Fruit fly (Drosophila melanogaster) whole organism, prepupa: Measurements from ENCODE around the gene RpL24-like.

Source experiments
- Blimp-1 ChIP-seq: fragments of 200-800 bp; sonication (Bioruptor generic); optimal IDR thresholded peaks from 3 replicates; lab custom pipeline; 2017; ENCODE audit warnings: missing biosample characterization, missing genetic modification characterization, mild to moderate bottlenecking, moderate library complexity, missing genetic modification reagents
- CG10631 ChIP-seq: fragments of 200-800 bp; sonication (Bioruptor generic); optimal IDR thresholded peaks from 2 replicates; lab custom pipeline; 2016; ENCODE audit warnings: missing biosample characterization, missing genetic modification characterization
- CG10669 ChIP-seq: fragments of 200-800 bp; sonication (Bioruptor generic); optimal IDR thresholded peaks from 3 replicates; lab custom pipeline; 2018; ENCODE audit warnings: missing biosample characterization, mild to moderate bottlenecking, missing genetic modification characterization, moderate library complexity
- CG11294 ChIP-seq: fragments of 200-800 bp; sonication (Bioruptor generic); IDR thresholded peaks from 2 replicates; pipeline ENCODE4 v1.3.6; 2022; ENCODE audit warnings: missing biosample characterization, missing genetic modification characterization
- CG11902 ChIP-seq: fragments of 200-800 bp; sonication (Bioruptor generic); optimal IDR thresholded peaks from 3 replicates; lab custom pipeline; 2016; ENCODE audit warnings: missing biosample characterization, missing genetic modification characterization
- CG15336 ChIP-seq: fragments of 200-800 bp; sonication (Bioruptor generic); IDR thresholded peaks from 2 replicates; pipeline ENCODE4 v1.3.6; 2022; ENCODE audit warnings: missing biosample characterization, missing genetic modification characterization
- CG32006 ChIP-seq: fragments of 200-800 bp; sonication (Bioruptor generic); optimal IDR thresholded peaks from 3 replicates; lab custom pipeline; 2017; ENCODE audit warnings: missing biosample characterization, mild to moderate bottlenecking, missing genetic modification characterization
- CG34406 ChIP-seq: fragments of 200-800 bp; sonication (Bioruptor generic); optimal IDR thresholded peaks from 3 replicates; lab custom pipeline; 2016; ENCODE audit warnings: missing biosample characterization, missing genetic modification characterization
- CG3919 ChIP-seq: fragments of 200-800 bp; sonication (Bioruptor generic); optimal IDR thresholded peaks from 3 replicates; lab custom pipeline; 2016; ENCODE audit warnings: missing biosample characterization, missing genetic modification characterization
- CG4318 ChIP-seq: fragments of 200-800 bp; sonication (Bioruptor generic); optimal IDR thresholded peaks from 3 replicates; lab custom pipeline; 2017; ENCODE audit warnings: missing biosample characterization, mild to moderate bottlenecking, missing genetic modification characterization
- CG6276 ChIP-seq: fragments of 200-800 bp; sonication (Bioruptor generic); optimal IDR thresholded peaks from 2 replicates; lab custom pipeline; 2017; ENCODE audit warnings: missing biosample characterization, mild to moderate bottlenecking, missing genetic modification characterization
- CG6808 ChIP-seq: fragments of 200-800 bp; sonication (Bioruptor generic); optimal IDR thresholded peaks from 3 replicates; lab custom pipeline; 2017; ENCODE audit warnings: missing biosample characterization, missing genetic modification characterization, mild to moderate bottlenecking, moderate library complexity, missing genetic modification reagents
- CG7368 ChIP-seq: fragments of 200-800 bp; sonication (Bioruptor generic); optimal IDR thresholded peaks from 3 replicates; lab custom pipeline; 2016; ENCODE audit warnings: missing biosample characterization, missing genetic modification characterization
- CG9139 ChIP-seq: fragments of 200-800 bp; sonication (Bioruptor generic); optimal IDR thresholded peaks from 3 replicates; lab custom pipeline; 2017; ENCODE audit warnings: missing biosample characterization, mild to moderate bottlenecking, missing genetic modification characterization
- Eip75B ChIP-seq: fragments of 200-800 bp; sonication (Bioruptor generic); optimal IDR thresholded peaks from 3 replicates; lab custom pipeline; 2016; ENCODE audit warnings: missing biosample characterization, missing genetic modification characterization
- Eip78C ChIP-seq: fragments of 200-800 bp; sonication (Bioruptor generic); peaks from one replicate; lab custom pipeline; 2016; ENCODE audit warnings: missing biosample characterization, missing genetic modification characterization
- Eip93F ChIP-seq: fragments of 200-800 bp; sonication (Bioruptor generic); optimal IDR thresholded peaks from 2 replicates; lab custom pipeline; 2016; ENCODE audit warnings: missing biosample characterization, mild to moderate bottlenecking, missing genetic modification characterization
- Ets21C ChIP-seq: fragments of 200-800 bp; sonication (Bioruptor generic); optimal IDR thresholded peaks from 3 replicates; lab custom pipeline; 2016; ENCODE audit warnings: missing biosample characterization, missing genetic modification characterization
- Ets96B ChIP-seq: fragments of 200-800 bp; optimal IDR thresholded peaks from 2 replicates; lab custom pipeline; 2019; ENCODE audit warnings: missing biosample characterization, mild to moderate bottlenecking, missing genetic modification characterization, moderate library complexity
- Gug ChIP-seq: fragments of 200-800 bp; sonication (Bioruptor generic); IDR thresholded peaks from 2 replicates; pipeline ENCODE4 v1.3.6; 2022; ENCODE audit warnings: missing biosample characterization, missing genetic modification characterization
- Hr38 ChIP-seq: sonication (Bioruptor generic); optimal IDR thresholded peaks from 2 replicates; lab custom pipeline; 2016; ENCODE audit warnings: missing biosample characterization, missing genetic modification characterization
- Hr4 ChIP-seq: fragments of 200-800 bp; sonication (Bioruptor generic); optimal IDR thresholded peaks from 3 replicates; lab custom pipeline; 2016; ENCODE audit warnings: missing biosample characterization, missing genetic modification characterization
- Lpt ChIP-seq: fragments of 200-800 bp; sonication (Bioruptor generic); optimal IDR thresholded peaks from 3 replicates; lab custom pipeline; 2016; ENCODE audit warnings: missing biosample characterization, missing genetic modification characterization
- Met ChIP-seq: fragments of 200-800 bp; sonication (Bioruptor generic); optimal IDR thresholded peaks from 3 replicates; lab custom pipeline; 2016; ENCODE audit warnings: missing biosample characterization, missing genetic modification characterization
- Sox102F ChIP-seq: fragments of 200-800 bp; sonication (Bioruptor generic); optimal IDR thresholded peaks from 2 replicates; lab custom pipeline; 2016; ENCODE audit warnings: missing biosample characterization, mild to moderate bottlenecking, missing genetic modification characterization
- Sox14 ChIP-seq: fragments of 200-800 bp; sonication (Bioruptor generic); optimal IDR thresholded peaks from 3 replicates; lab custom pipeline; 2016; ENCODE audit warnings: missing biosample characterization, missing genetic modification characterization
- Sox15 ChIP-seq: fragments of 200-800 bp; sonication (Bioruptor generic); optimal IDR thresholded peaks from 3 replicates; lab custom pipeline; 2016; ENCODE audit warnings: missing biosample characterization, missing genetic modification characterization
- achi ChIP-seq: fragments of 200-800 bp; sonication (Bioruptor generic); optimal IDR thresholded peaks from 3 replicates; lab custom pipeline; 2016; ENCODE audit warnings: missing biosample characterization, missing genetic modification characterization
- dsx ChIP-seq: fragments of 200-800 bp; optimal IDR thresholded peaks from 3 replicates; lab custom pipeline; 2019; ENCODE audit warnings: missing biosample characterization, mild to moderate bottlenecking, missing genetic modification characterization, moderate library complexity; ENCODE audit not compliant: poor library complexity, severe bottlenecking
- eg ChIP-seq: fragments of 200-800 bp; sonication (Bioruptor generic); IDR thresholded peaks from 3 replicates; pipeline ENCODE4 v1.3.6; 2022; ENCODE audit warnings: missing biosample characterization, missing genetic modification characterization
- fd59A ChIP-seq: fragments of 200-800 bp; sonication (Bioruptor generic); optimal IDR thresholded peaks from 2 replicates; lab custom pipeline; 2017; ENCODE audit warnings: missing biosample characterization, mild to moderate bottlenecking, missing genetic modification characterization, missing genetic modification reagents
- fkh ChIP-seq: fragments of 200-800 bp; sonication (Bioruptor generic); optimal IDR thresholded peaks from 3 replicates; lab custom pipeline; 2017; ENCODE audit warnings: missing biosample characterization, mild to moderate bottlenecking, missing genetic modification characterization, moderate library complexity
- lz ChIP-seq: fragments of 200-800 bp; sonication (Bioruptor generic); optimal IDR thresholded peaks from 3 replicates; lab custom pipeline; 2016; ENCODE audit warnings: missing biosample characterization, missing genetic modification characterization
- net ChIP-seq: fragments of 200-800 bp; sonication (Bioruptor generic); optimal IDR thresholded peaks from 3 replicates; lab custom pipeline; 2016; ENCODE audit warnings: missing biosample characterization, missing genetic modification characterization
- pdm3 ChIP-seq: fragments of 200-800 bp; sonication (Bioruptor generic); optimal IDR thresholded peaks from 3 replicates; lab custom pipeline; 2016; ENCODE audit warnings: missing biosample characterization, missing genetic modification characterization
- ss ChIP-seq, 2 experiments: fragments of 200-800 bp; sonication (Bioruptor generic); optimal IDR thresholded peaks; 2 replicates in 1 of 2; 3 replicates in 1 of 2; lab custom pipeline; 2017 to 2018; ENCODE audit warnings: mild to moderate bottlenecking in 2 of 2, missing biosample characterization in 2 of 2, missing genetic modification characterization in 2 of 2, moderate library complexity in 1 of 2
- svp ChIP-seq: fragments of 200-800 bp; sonication (Bioruptor generic); peaks from one replicate; lab custom pipeline; 2016; ENCODE audit warnings: missing biosample characterization, missing genetic modification characterization
- topi ChIP-seq: fragments of 200-800 bp; sonication (Bioruptor generic); optimal IDR thresholded peaks from 3 replicates; lab custom pipeline; 2016; ENCODE audit warnings: missing biosample characterization, missing genetic modification characterization

The RpL24-like gene

DNA sequence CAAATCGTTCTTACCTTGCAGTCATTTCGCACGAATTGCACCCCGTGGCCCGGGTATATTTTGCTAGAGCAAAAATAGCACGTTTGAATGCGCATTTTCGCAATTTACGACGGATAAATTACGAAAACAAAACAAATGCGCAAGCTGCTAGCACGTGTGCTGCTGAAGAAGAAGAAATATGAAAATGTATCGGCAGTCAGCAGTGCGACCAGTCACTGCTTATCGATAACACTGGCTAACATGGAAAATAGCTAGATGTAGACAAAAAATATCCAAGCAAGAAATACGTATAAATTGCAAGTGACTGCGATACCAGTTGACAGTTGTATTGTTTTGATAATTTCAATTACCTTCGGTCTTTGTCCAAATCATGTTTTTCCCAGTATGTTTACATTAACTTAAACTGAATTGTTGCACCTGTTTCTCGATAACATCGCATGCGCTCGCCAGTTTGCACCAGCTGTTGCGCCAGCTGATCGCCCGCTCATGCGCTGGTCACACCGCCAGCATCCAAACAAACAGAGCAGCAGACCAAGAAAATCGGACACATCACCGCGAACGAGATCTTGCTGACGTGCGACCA, at the start of gene RpL24-like, which contains the start of gene CG5276:
Gene RpL24-like (minus strand): TSS at position 188 of the 583 bp plus-strand sequence.
Gene CG5276 (plus strand): TSS at position 344 of the 583 bp plus-strand sequence.
- TF ChIP-seq CG32006 (GFP tag; lab: Kevin White, UChicago) (no peak), pdm3 (GFP tag; lab: Kevin White, UChicago) (no peak), Sox14 (GFP tag; lab: Kevin White, UChicago) (peak; percentile 25), fkh (GFP tag; lab: Kevin White, UChicago) (peak; percentile 84), Gug (GFP tag; lab: Robert Waterston, UW) (no peak)

DNA sequence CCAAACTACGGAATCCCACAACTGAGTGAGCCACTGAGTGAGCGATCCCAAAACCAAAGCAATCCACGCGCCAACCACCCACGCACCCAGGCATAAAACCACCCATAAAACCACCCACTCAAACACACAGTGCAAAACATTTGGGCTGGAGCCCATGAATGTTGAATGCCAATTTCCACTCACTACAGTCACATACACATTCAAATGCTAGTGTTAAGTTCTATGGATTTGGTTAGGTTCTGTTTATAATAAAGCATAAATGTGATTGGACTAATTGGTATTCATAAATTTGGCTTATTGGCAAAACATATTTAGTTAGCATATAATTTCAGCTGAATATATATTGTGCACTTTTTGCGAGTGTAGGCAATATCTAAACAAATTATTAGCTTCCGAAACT, 38.4 kb upstream of the RpL24-like start:
- TF ChIP-seq CG11294 (GFP tag; lab: Robert Waterston, UW): no peak
- no peak for TF ChIP-seq ss (GFP tag; optimal IDR thresholded peaks at IDR 0.05; lab: Kevin White, UChicago)
- no peak for TF ChIP-seq fd59A (GFP tag; lab: Kevin White, UChicago)
- peak; percentile 23; the same call in 1 of the 2 replicates for TF ChIP-seq CG15336 (GFP tag; lab: Robert Waterston, UW)
- no peak for TF ChIP-seq Ets21C (GFP tag; lab: Kevin White, UChicago)
- no peak for TF ChIP-seq Blimp-1 (GFP tag; lab: Kevin White, UChicago)
- TF ChIP-seq lz (GFP tag; lab: Kevin White, UChicago): no peak
- TF ChIP-seq CG10669: no peak
- no peak for TF ChIP-seq CG11902 (GFP tag; lab: Kevin White, UChicago)
- TF ChIP-seq CG3919 (GFP tag; lab: Kevin White, UChicago): no peak
- TF ChIP-seq dsx (GFP tag; lab: Kevin White, UChicago): no peak
- no peak for TF ChIP-seq CG34406 (GFP tag; lab: Kevin White, UChicago)
- no peak for TF ChIP-seq net
- TF ChIP-seq achi (GFP tag; lab: Kevin White, UChicago): no peak
- TF ChIP-seq Lpt (GFP tag; lab: Kevin White, UChicago): no peak
- peak; percentile 38 for TF ChIP-seq Hr4 (GFP tag; lab: Kevin White, UChicago)
- peak; percentile 14 for TF ChIP-seq svp
- no peak for TF ChIP-seq Sox15 (GFP tag; lab: Kevin White, UChicago)
- 0 out of 3 replicates have a peak, but pooled peaks have one; percentile 13 for TF ChIP-seq eg (GFP tag; lab: Robert Waterston, UW)
- TF ChIP-seq pdm3 (GFP tag; lab: Kevin White, UChicago): no peak
- TF ChIP-seq CG4318: peak; percentile 0
- no peak for TF ChIP-seq Gug (GFP tag; lab: Robert Waterston, UW)
- TF ChIP-seq CG7368 (GFP tag; lab: Kevin White, UChicago): no peak
- no peak for TF ChIP-seq topi (GFP tag; lab: Kevin White, UChicago)
- no peak for TF ChIP-seq Eip75B (GFP tag; lab: Kevin White, UChicago)
- no peak for TF ChIP-seq Hr38 (GFP tag; lab: Kevin White, UChicago)
- TF ChIP-seq CG10631 (GFP tag; lab: Kevin White, UChicago): no peak
- peak; percentile 68 for TF ChIP-seq Eip78C (GFP tag; lab: Kevin White, UChicago)
- no peak for TF ChIP-seq CG6808
- TF ChIP-seq Ets96B (tag; lab: Kevin White, UChicago): no peak
- no peak for TF ChIP-seq CG6276 (GFP tag; lab: Kevin White, UChicago)
- TF ChIP-seq CG32006 (GFP tag; lab: Kevin White, UChicago): peak; percentile 41
- TF ChIP-seq Met (GFP tag; lab: Kevin White, UChicago): no peak

DNA sequence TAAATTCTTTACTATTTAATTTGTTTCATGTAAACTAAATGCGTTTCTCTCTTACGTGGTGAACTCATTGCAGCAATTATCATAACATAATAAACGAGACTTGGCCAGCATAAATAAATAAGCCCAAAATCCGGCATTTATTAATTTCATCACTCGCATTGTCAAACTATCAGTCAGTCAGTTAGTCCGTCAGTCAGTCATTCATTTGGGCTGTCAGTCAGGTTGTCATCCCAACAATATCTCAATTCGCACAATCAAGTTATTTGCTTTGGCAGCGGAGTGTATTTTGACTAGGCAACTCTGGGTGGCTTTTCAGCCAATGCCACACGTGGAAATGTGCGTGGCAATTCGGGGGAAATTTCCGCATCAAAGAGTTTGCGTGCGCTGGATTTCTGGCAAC, 36.4 kb upstream of the RpL24-like start:
- no peak for TF ChIP-seq CG9139
- TF ChIP-seq lz (GFP tag; lab: Kevin White, UChicago): no peak
- TF ChIP-seq Eip93F (GFP tag; lab: Kevin White, UChicago): no peak
- no peak for TF ChIP-seq eg (GFP tag; lab: Robert Waterston, UW)
- no peak for TF ChIP-seq Met (GFP tag; lab: Kevin White, UChicago)
- no peak for TF ChIP-seq Sox102F
- TF ChIP-seq Sox14 (GFP tag; lab: Kevin White, UChicago): no peak
- TF ChIP-seq Hr4 (GFP tag; lab: Kevin White, UChicago): no peak
